Fruit fly (Drosophila melanogaster) whole organism, embryonic: ENCODE data around the gene Cyp4d14.
A peak's percentile ranks its signal among the peaks of the same experiment; 100 is the strongest.

ENCODE experiments used
- ATbp ChIP-seq: fragments of 200-800 bp; sonication (Bioruptor generic); optimal IDR thresholded peaks from 2 replicates; lab custom pipeline; 2017; ENCODE audit warnings: missing biosample characterization, mild to moderate bottlenecking, missing genetic modification characterization, missing genetic modification reagents
- Atf6 ChIP-seq: fragments of 200-800 bp; sonication (Bioruptor generic); IDR thresholded peaks from 2 replicates; pipeline ENCODE4 v1.3.6; 2022; ENCODE audit warnings: missing biosample characterization, missing genetic modification characterization
- BtbVII ChIP-seq: fragments of 200-800 bp; sonication (Bioruptor generic); optimal IDR thresholded peaks from 3 replicates; lab custom pipeline; 2017; ENCODE audit warnings: missing biosample characterization, mild to moderate bottlenecking, missing genetic modification characterization
- CG10565 ChIP-seq: fragments of 200-800 bp; sonication (Bioruptor generic); optimal IDR thresholded peaks from 3 replicates; lab custom pipeline; 2016; ENCODE audit warnings: missing biosample characterization, mild to moderate bottlenecking, missing genetic modification characterization
- CG11093 ChIP-seq: fragments of 200-800 bp; sonication (Bioruptor generic); IDR thresholded peaks from 3 replicates; pipeline ENCODE4 v1.3.6; 2022; ENCODE audit warnings: missing biosample characterization, missing genetic modification characterization
- CG11695 ChIP-seq: fragments of 200-800 bp; sonication (Bioruptor generic); IDR thresholded peaks from 3 replicates; pipeline ENCODE4 v1.3.6; 2022; ENCODE audit warnings: missing biosample characterization, missing genetic modification characterization
- CG1603 ChIP-seq: fragments of 200-800 bp; sonication (Bioruptor generic); optimal IDR thresholded peaks from 2 replicates; lab custom pipeline; 2019; ENCODE audit warnings: missing biosample characterization, mild to moderate bottlenecking, missing genetic modification characterization, moderate library complexity
- CG1647 ChIP-seq: fragments of 200-800 bp; sonication (Bioruptor generic); optimal IDR thresholded peaks from 3 replicates; lab custom pipeline; 2016; ENCODE audit warnings: missing biosample characterization, missing genetic modification characterization
- CG2712 ChIP-seq: fragments of 200-800 bp; optimal IDR thresholded peaks from 3 replicates; lab custom pipeline; 2019; ENCODE audit warnings: missing biosample characterization, mild to moderate bottlenecking, missing genetic modification characterization, moderate library complexity
- CG2889 ChIP-seq: fragments of 200-800 bp; sonication (Bioruptor generic); IDR thresholded peaks from 3 replicates; pipeline ENCODE4 v1.3.6; 2022; ENCODE audit warnings: missing biosample characterization, missing genetic modification characterization
- CG3838 ChIP-seq: fragments of 200-800 bp; sonication (Bioruptor generic); optimal IDR thresholded peaks from 3 replicates; lab custom pipeline; 2016; ENCODE audit warnings: missing biosample characterization, missing genetic modification characterization
- CG4617 ChIP-seq: fragments of 200-800 bp; sonication (Bioruptor generic); optimal IDR thresholded peaks from 3 replicates; lab custom pipeline; 2016; ENCODE audit warnings: missing biosample characterization, missing genetic modification characterization, borderline replicate concordance
- CG4854 ChIP-seq: fragments of 200-800 bp; sonication (Bioruptor generic); optimal IDR thresholded peaks from 2 replicates; lab custom pipeline; 2016; ENCODE audit warnings: missing biosample characterization, missing genetic modification characterization, inconsistent platforms
- CG5180 ChIP-seq: fragments of 200-800 bp; sonication (Bioruptor generic); optimal IDR thresholded peaks from 3 replicates; lab custom pipeline; 2017; ENCODE audit warnings: missing biosample characterization, missing genetic modification characterization, mild to moderate bottlenecking, moderate library complexity, missing genetic modification reagents
- CG7745 ChIP-seq: fragments of 200-800 bp; sonication (Bioruptor generic); optimal IDR thresholded peaks from 2 replicates; lab custom pipeline; 2018; ENCODE audit warnings: missing biosample characterization, mild to moderate bottlenecking, missing genetic modification characterization, moderate library complexity
- CG7928 ChIP-seq: fragments of 200-800 bp; sonication (Bioruptor generic); optimal IDR thresholded peaks from 2 replicates; lab custom pipeline; 2017; ENCODE audit warnings: missing biosample characterization, mild to moderate bottlenecking, missing genetic modification characterization
- CG7963 ChIP-seq: fragments of 200-800 bp; sonication (Bioruptor generic); IDR thresholded peaks from 3 replicates; pipeline ENCODE4 v1.3.6; 2022; ENCODE audit warnings: missing biosample characterization, missing genetic modification characterization; ENCODE audit not compliant: partially characterized antibody
- CG7987 ChIP-seq: fragments of 200-800 bp; sonication (Bioruptor generic); optimal IDR thresholded peaks from 2 replicates; lab custom pipeline; 2018; ENCODE audit warnings: missing biosample characterization, mild to moderate bottlenecking, missing genetic modification characterization, moderate library complexity
- CG8478 ChIP-seq: fragments of >200 bp; optimal IDR thresholded peaks from 2 replicates; lab custom pipeline; 2018
- CG9797 ChIP-seq: fragments of 200-800 bp; sonication (Bioruptor generic); optimal IDR thresholded peaks from 3 replicates; lab custom pipeline; 2018; ENCODE audit warnings: missing biosample characterization, mild to moderate bottlenecking, missing genetic modification characterization
- CG9817 ChIP-seq: fragments of 200-800 bp; sonication (Bioruptor generic); optimal IDR thresholded peaks from 2 replicates; lab custom pipeline; 2018; ENCODE audit warnings: missing biosample characterization, mild to moderate bottlenecking, missing genetic modification characterization, moderate library complexity
- CrebB ChIP-seq: fragments of 200-800 bp; sonication (Bioruptor generic); optimal IDR thresholded peaks from 3 replicates; lab custom pipeline; 2018; ENCODE audit warnings: missing biosample characterization, mild to moderate bottlenecking, missing genetic modification characterization
- Dp ChIP-seq: fragments of 200-800 bp; sonication (Bioruptor generic); optimal IDR thresholded peaks from 2 replicates; lab custom pipeline; 2018; ENCODE audit warnings: missing biosample characterization, mild to moderate bottlenecking, missing genetic modification characterization, moderate library complexity
- ERR ChIP-seq: fragments of 200-800 bp; sonication (Bioruptor generic); optimal IDR thresholded peaks from 2 replicates; lab custom pipeline; 2016; ENCODE audit warnings: missing biosample characterization, missing genetic modification characterization
- Fer1 ChIP-seq: fragments of 200-800 bp; sonication (Bioruptor generic); optimal IDR thresholded peaks from 2 replicates; lab custom pipeline; 2017; ENCODE audit warnings: missing biosample characterization, mild to moderate bottlenecking, missing genetic modification characterization
- Gsc ChIP-seq: fragments of 200-800 bp; sonication (Bioruptor generic); IDR thresholded peaks from 2 replicates; pipeline ENCODE4 v1.3.6; 2022; ENCODE audit warnings: missing biosample characterization, missing genetic modification characterization
- Hand ChIP-seq: fragments of 200-800 bp; sonication (Bioruptor generic); optimal IDR thresholded peaks from 2 replicates; lab custom pipeline; 2017; ENCODE audit warnings: mild to moderate bottlenecking, missing biosample characterization, missing genetic modification reagents, missing genetic modification characterization
- Hey ChIP-seq: fragments of 200-800 bp; sonication (Bioruptor generic); optimal IDR thresholded peaks from 3 replicates; lab custom pipeline; 2018; ENCODE audit warnings: missing biosample characterization, mild to moderate bottlenecking, missing genetic modification characterization
- Hr78 ChIP-seq, 2 experiments: fragments of 200-800 bp in 1 of 2; fragments of >200 bp in 1 of 2; sonication (Bioruptor generic) in 1 of 2; optimal IDR thresholded peaks; 2 replicates each; lab custom pipeline; 2017 to 2019; ENCODE audit warnings: missing biosample characterization in 2 of 2, missing genetic modification characterization in 2 of 2, mild to moderate bottlenecking in 1 of 2, moderate library complexity in 1 of 2
- NC2α ChIP-seq: fragments of 200-800 bp; sonication (Bioruptor generic); optimal IDR thresholded peaks from 2 replicates; lab custom pipeline; 2016; ENCODE audit warnings: missing biosample characterization, missing genetic modification characterization
- NK7.1 ChIP-seq: fragments of 200-800 bp; sonication (Bioruptor generic); optimal IDR thresholded peaks from 3 replicates; lab custom pipeline; 2016; ENCODE audit warnings: missing biosample characterization, missing genetic modification characterization
- Oaz ChIP-seq: fragments of 200-800 bp; sonication (Bioruptor generic); IDR thresholded peaks from 2 replicates; pipeline ENCODE4 v1.3.6; 2022; ENCODE audit warnings: missing biosample characterization, missing genetic modification characterization
- Oli ChIP-seq: fragments of 200-800 bp; sonication (Bioruptor generic); optimal IDR thresholded peaks from 2 replicates; lab custom pipeline; 2018; ENCODE audit warnings: missing biosample characterization, mild to moderate bottlenecking, missing genetic modification characterization, moderate library complexity
- Pdp1 ChIP-seq, 2 experiments: fragments of 200-800 bp; sonication (Bioruptor generic); optimal IDR thresholded peaks; 3 replicates each; lab custom pipeline; 2016; ENCODE audit warnings: missing biosample characterization in 2 of 2, missing genetic modification characterization in 2 of 2, mild to moderate bottlenecking in 1 of 2, moderate library complexity in 1 of 2
- Trl ChIP-seq, 3 experiments: fragments of >200 bp in 2 of 3; fragments of 200-800 bp in 1 of 3; sonication (Bioruptor generic) in 1 of 3; optimal IDR thresholded peaks; 2 replicates in 1 of 3; 3 replicates in 2 of 3; lab custom pipeline; 2016 to 2017; ENCODE audit warnings: missing biosample characterization in 1 of 3, missing genetic modification characterization in 1 of 3
- az2 ChIP-seq: fragments of 200-800 bp; sonication (Bioruptor generic); optimal IDR thresholded peaks from 3 replicates; lab custom pipeline; 2016; ENCODE audit warnings: missing biosample characterization, missing genetic modification characterization
- chm ChIP-seq: fragments of 200-800 bp; sonication (Bioruptor generic); IDR thresholded peaks from 2 replicates; pipeline ENCODE4 v1.3.6; 2022; ENCODE audit warnings: missing biosample characterization, missing genetic modification characterization
- ci ChIP-seq: fragments of 200-800 bp; sonication (Bioruptor generic); IDR thresholded peaks from 3 replicates; pipeline ENCODE4 v1.3.6; 2022; ENCODE audit warnings: missing biosample characterization, missing genetic modification characterization
- ems ChIP-seq: fragments of 200-800 bp; sonication (Bioruptor generic); optimal IDR thresholded peaks from 3 replicates; lab custom pipeline; 2016; ENCODE audit warnings: missing biosample characterization, missing genetic modification characterization
- fd96Cb ChIP-seq: fragments of 200-800 bp; sonication (Bioruptor generic); optimal IDR thresholded peaks from 2 replicates; lab custom pipeline; 2018; ENCODE audit warnings: missing biosample characterization, mild to moderate bottlenecking, missing genetic modification characterization, moderate library complexity
- gcm2 ChIP-seq: fragments of 200-800 bp; sonication (Bioruptor generic); optimal IDR thresholded peaks from 2 replicates; lab custom pipeline; 2016; ENCODE audit warnings: missing biosample characterization, missing genetic modification characterization
- gro ChIP-seq: fragments of 200-800 bp; sonication (Bioruptor generic); optimal IDR thresholded peaks from 2 replicates; lab custom pipeline; 2016; ENCODE audit warnings: missing biosample characterization, missing genetic modification characterization
- mld ChIP-seq: fragments of 200-800 bp; sonication (Bioruptor generic); IDR thresholded peaks from 3 replicates; pipeline ENCODE4 v1.3.6; 2022; ENCODE audit warnings: missing biosample characterization, missing genetic modification characterization; ENCODE audit not compliant: partially characterized antibody
- odd ChIP-seq: fragments of 200-800 bp; sonication (Bioruptor generic); optimal IDR thresholded peaks from 2 replicates; lab custom pipeline; 2017; ENCODE audit warnings: missing biosample characterization, mild to moderate bottlenecking, missing genetic modification characterization
- ranshi ChIP-seq: fragments of 200-800 bp; sonication (Bioruptor generic); IDR thresholded peaks from 2 replicates; pipeline ENCODE4 v1.3.6; 2022; ENCODE audit warnings: missing biosample characterization, missing genetic modification characterization
- sens ChIP-seq: fragments of 200-800 bp; sonication (Bioruptor generic); peaks from one replicate; lab custom pipeline; 2016; ENCODE audit warnings: missing biosample characterization, missing genetic modification characterization
- seq ChIP-seq: fragments of 200-800 bp; sonication (Bioruptor generic); IDR thresholded peaks from 2 replicates; pipeline ENCODE4 v1.3.6; 2022; ENCODE audit warnings: missing biosample characterization, missing genetic modification characterization
- slbo ChIP-seq: fragments of 200-800 bp; sonication (Bioruptor generic); IDR thresholded peaks from 2 replicates; pipeline ENCODE4 v1.3.6; 2022; ENCODE audit warnings: missing biosample characterization, missing genetic modification characterization
- usp ChIP-seq: fragments of >200 bp; optimal IDR thresholded peaks from 2 replicates; lab custom pipeline; 2017; ENCODE audit warnings: missing biosample characterization, missing genetic modification characterization

The Cyp4d14 gene

dm6 chrX:2145690-2146470, 29.2 kb downstream of the Cyp4d14 start (continued):
- no peak for TF ChIP-seq CG10565
- TF ChIP-seq CG2712 = peak; percentile 51
- TF ChIP-seq NC2α = no peak
- TF ChIP-seq BtbVII (GFP tag; lab: Kevin White, UChicago) = no peak
- peak in 1 of 2 experiments; percentile 87 for TF ChIP-seq Hr78 (GFP tag; optimal IDR thresholded peaks at IDR 0.05; lab: Kevin White, UChicago)
- TF ChIP-seq CG1603 (tag; lab: Kevin White, UChicago) = peak; percentile 8
- TF ChIP-seq CG9797 = no peak
- TF ChIP-seq mld (GFP tag; lab: Robert Waterston, UW) = no peak; the same call in 2 of the 3 replicates
- no peak for TF ChIP-seq Dp (GFP tag; lab: Kevin White, UChicago)
- no peak for TF ChIP-seq CG11695 (GFP tag; lab: Robert Waterston, UW)
- no peak for TF ChIP-seq CG7745 (tag; lab: Kevin White, UChicago)
- TF ChIP-seq sens (GFP tag; lab: Kevin White, UChicago) = peak; percentile 81
- no peak for TF ChIP-seq CG4854
- TF ChIP-seq CrebB = peak; percentile 32
- TF ChIP-seq ranshi = no peak
- TF ChIP-seq CG4617 (GFP tag; lab: Kevin White, UChicago) = no peak
- TF ChIP-seq CG7987 (GFP tag; lab: Kevin White, UChicago) = no peak
- no peak for TF ChIP-seq CG8478 (lab: Kevin White, UChicago)
- TF ChIP-seq CG3838 = no peak
- TF ChIP-seq CG9817 = peak; percentile 31
- TF ChIP-seq usp (GFP tag; lab: Kevin White, UChicago) = no peak
- TF ChIP-seq slbo (GFP tag; lab: Robert Waterston, UW) = peak; percentile 45
- no peak for TF ChIP-seq CG5180
- TF ChIP-seq ATbp = no peak
- no peak for TF ChIP-seq Atf6 (GFP tag; lab: Robert Waterston, UW)
- TF ChIP-seq CG7963 (GFP tag; lab: Robert Waterston, UW) = 0 out of 3 replicates have a peak, but pooled peaks have one; percentile 45
- TF ChIP-seq ems (GFP tag; lab: Kevin White, UChicago) = peak; percentile 29
- TF ChIP-seq Hand (GFP tag; lab: Kevin White, UChicago) = peak; percentile 1
- no peak for TF ChIP-seq chm
- TF ChIP-seq gcm2 (GFP tag; lab: Kevin White, UChicago) = no peak
- TF ChIP-seq gro (GFP tag; lab: Kevin White, UChicago) = peak; percentile 46
- peak; percentile 47 for TF ChIP-seq ERR (GFP tag; lab: Kevin White, UChicago)
- TF ChIP-seq Fer1 (GFP tag; lab: Kevin White, UChicago) = peak; percentile 29
- TF ChIP-seq az2 (GFP tag; lab: Kevin White, UChicago) = no peak
- TF ChIP-seq Hey (tag; lab: Kevin White, UChicago) = no peak
- TF ChIP-seq Oaz (GFP tag; lab: Robert Waterston, UW) = no peak
- no peak for TF ChIP-seq Gsc
- no peak for TF ChIP-seq odd (GFP tag; lab: Kevin White, UChicago)
- TF ChIP-seq CG1647 = no peak
- TF ChIP-seq CG11093 = no peak
- TF ChIP-seq ci (GFP tag; lab: Robert Waterston, UW) = peak; percentile 49; the same call in 1 of the 3 replicates
- TF ChIP-seq CG7928 (GFP tag; lab: Kevin White, UChicago) = no peak
- TF ChIP-seq CG2889 = no peak
- TF ChIP-seq Trl (optimal IDR thresholded peaks at IDR 0.05; lab: Kevin White, UChicago) = no peak
- TF ChIP-seq Trl (GFP tag; optimal IDR thresholded peaks at IDR 0.05; lab: Kevin White, UChicago) = peak; percentile 60
- TF ChIP-seq Oli (tag; lab: Kevin White, UChicago) = no peak
- no peak for TF ChIP-seq fd96Cb
- no peak for TF ChIP-seq seq
- TF ChIP-seq NK7.1 (GFP tag; lab: Kevin White, UChicago) = no peak
- peak; percentile 22 to 51 for TF ChIP-seq Pdp1 (GFP tag; optimal IDR thresholded peaks at IDR 0.05; lab: Kevin White, UChicago)
